Fruit fly (Drosophila melanogaster): ENCODE measurements around the gene CG6813.
A peak's percentile ranks its signal among the peaks of the same experiment; 100 is the strongest.

Gene CG6813

dm6 chr3R:11604654-11605436, 21.6 kb downstream of the CG6813 start:
- TF ChIP-seq fd85E (GFP tag; optimal IDR thresholded peaks at IDR 0.05) (no peak), dac (GFP tag; optimal IDR thresholded peaks at IDR 0.05) (no peak), CG4318 (GFP tag; optimal IDR thresholded peaks at IDR 0.05) (no peak), dsx (GFP tag; optimal IDR thresholded peaks at IDR 0.05; ENCODE audit: poor library complexity, severe bottlenecking) (peak; percentile 39), vri (GFP tag; optimal IDR thresholded peaks at IDR 0.05) (peak; percentile 7), CG6792 (GFP tag; optimal IDR thresholded peaks at IDR 0.05) (no peak), CG11294 (GFP tag; IDR thresholded peaks at IDR 0.05) (no peak), CG6276 (GFP tag; optimal IDR thresholded peaks at IDR 0.05) (peak; percentile 67), CG31627 (GFP tag; optimal IDR thresholded peaks at IDR 0.05) (no peak), ss (GFP tag; optimal IDR thresholded peaks at IDR 0.05) (peak; percentile 64 to 70), net (GFP tag; optimal IDR thresholded peaks at IDR 0.05) (no peak), Ets96B (tag; optimal IDR thresholded peaks at IDR 0.05) (peak; percentile 25), Eip75B (GFP tag; optimal IDR thresholded peaks at IDR 0.05) (peak; percentile 10), CG8319 (GFP tag; optimal IDR thresholded peaks at IDR 0.05) (no peak), Hr38 (GFP tag; optimal IDR thresholded peaks at IDR 0.05) (no peak), Ets21C (GFP tag; optimal IDR thresholded peaks at IDR 0.05) (no peak), CG6163 (GFP tag; IDR thresholded peaks at IDR 0.05) (peak; percentile 70; the same call in 2 of the 3 replicates), CG15336 (GFP tag; IDR thresholded peaks at IDR 0.05) (peak; percentile 82), Hr4 (GFP tag; optimal IDR thresholded peaks at IDR 0.05) (no peak), CG3919 (GFP tag; optimal IDR thresholded peaks at IDR 0.05) (peak; percentile 8), Met (GFP tag; optimal IDR thresholded peaks at IDR 0.05) (no peak), CG6808 (GFP tag; optimal IDR thresholded peaks at IDR 0.05) (peak; percentile 57), fd59A (GFP tag; optimal IDR thresholded peaks at IDR 0.05) (no peak), Eip93F (GFP tag; optimal IDR thresholded peaks at IDR 0.05) (peak; percentile 10), CG11902 (GFP tag; optimal IDR thresholded peaks at IDR 0.05) (no peak), acj6 (GFP tag; optimal IDR thresholded peaks at IDR 0.05) (no peak), Sox102F (GFP tag; optimal IDR thresholded peaks at IDR 0.05) (peak; percentile 26), cyc (GFP tag; optimal IDR thresholded peaks at IDR 0.05) (no peak), Eip78C (GFP tag) (peak; percentile 84), CG10669 (GFP tag; optimal IDR thresholded peaks at IDR 0.05) (peak; percentile 30), CG32006 (GFP tag; optimal IDR thresholded peaks at IDR 0.05) (no peak), OdsH (GFP tag; optimal IDR thresholded peaks at IDR 0.05) (no peak), CG11762 (GFP tag; optimal IDR thresholded peaks at IDR 0.05; ENCODE audit: insufficient read depth) (no peak), salr (GFP tag; optimal IDR thresholded peaks at IDR 0.05) (no peak), pdm3 (GFP tag; optimal IDR thresholded peaks at IDR 0.05) (no peak), CG16779 (tag; optimal IDR thresholded peaks at IDR 0.05) (peak; percentile 59), CG7368 (GFP tag; optimal IDR thresholded peaks at IDR 0.05) (no peak), CG6854 (GFP tag; optimal IDR thresholded peaks at IDR 0.05) (peak; percentile 72), esn (GFP tag; optimal IDR thresholded peaks at IDR 0.05) (peak; percentile 14), CG9139 (GFP tag; optimal IDR thresholded peaks at IDR 0.05) (peak; percentile 72), CG8119 (GFP tag; IDR thresholded peaks at IDR 0.05) (peak; percentile 70), Hr39 (GFP tag; optimal IDR thresholded peaks at IDR 0.05) (no peak), Smox (GFP tag; optimal IDR thresholded peaks at IDR 0.05) (no peak), topi (GFP tag; optimal IDR thresholded peaks at IDR 0.05) (no peak), spab (GFP tag; optimal IDR thresholded peaks at IDR 0.05) (no peak), CG8632 (GFP tag; optimal IDR thresholded peaks at IDR 0.05) (no peak), Gug (GFP tag; IDR thresholded peaks at IDR 0.05) (no peak), eg (GFP tag; IDR thresholded peaks at IDR 0.05) (peak; percentile 65; the same call in 1 of the 3 replicates), Sox14 (GFP tag; optimal IDR thresholded peaks at IDR 0.05) (no peak), CG34406 (GFP tag; optimal IDR thresholded peaks at IDR 0.05) (no peak)

Measured in whole organism, prepupa.